Worm (Caenorhabditis elegans) whole organism, late embryonic: ENCODE data around the gene snpc-1.2.

Experiments
- T23F11.4 ChIP-seq: fragments of 200-800 bp; sonication (Bioruptor generic); optimal IDR thresholded peaks from 2 replicates; lab custom pipeline; 2018; ENCODE audit warnings: mild to moderate bottlenecking, missing genetic modification characterization, missing compliant biosample characterization
- ahr-1 ChIP-seq: sonication (generic microtip); optimal IDR thresholded peaks from 2 replicates; lab custom pipeline; 2016; ENCODE audit warnings: missing genetic modification characterization, missing compliant biosample characterization
- dmd-4 ChIP-seq: sonication (generic microtip); optimal IDR thresholded peaks from 2 replicates; lab custom pipeline; 2016; ENCODE audit warnings: borderline replicate concordance, missing genetic modification characterization, missing compliant biosample characterization
- fkh-10 ChIP-seq: fragments of 150-350 bp; optimal IDR thresholded peaks from 2 replicates; lab custom pipeline; 2014; ENCODE audit warnings: missing biosample characterization, missing genetic modification reagents, missing genetic modification characterization
- odd-2 ChIP-seq: sonication (generic microtip); optimal IDR thresholded peaks from 2 replicates; lab custom pipeline; 2017; ENCODE audit warnings: antibody characterized with exemption, mild to moderate bottlenecking, missing genetic modification characterization, missing compliant biosample characterization
- pha-4 ChIP-seq: fragments of 150-350 bp; optimal IDR thresholded peaks from 2 replicates; lab custom pipeline; 2018; ENCODE audit warnings: missing biosample characterization, missing genetic modification reagents, missing genetic modification characterization
- sox-2 ChIP-seq: fragments of 200-800 bp; sonication (Bioruptor generic); IDR thresholded peaks from 2 replicates; pipeline ENCODE4 v1.3.6; 2022; ENCODE audit warnings: missing genetic modification reagents, missing genetic modification characterization, missing compliant biosample characterization
- sox-4 ChIP-seq: sonication (generic microtip); optimal IDR thresholded peaks from 2 replicates; lab custom pipeline; 2017; ENCODE audit warnings: mild to moderate bottlenecking, missing genetic modification characterization, inconsistent platforms, missing compliant biosample characterization

- TF ChIP-seq ahr-1 (tag; lab: Kevin White, UChicago) (no peak), pha-4 (tag; lab: Kevin White, UChicago) (no peak), T23F11.4 (GFP tag; lab: Kevin White, UChicago) (no peak), fkh-10 (peak; percentile 67), sox-2 (GFP tag; lab: Robert Waterston, UW) (no peak), sox-4 (tag; lab: Kevin White, UChicago) (no peak), odd-2 (no peak), dmd-4 (tag; lab: Kevin White, UChicago) (no peak)
These were observed 38.1 kb downstream of the snpc-1.2 start for ce11 chrIII:13131220-13131619.
